Worm (Caenorhabditis elegans) whole organism, L2 larva: ENCODE data around the gene cest-10.

Experiments used
- ZK546.5 ChIP-seq: sonication (generic microtip); optimal IDR thresholded peaks from 2 replicates; lab custom pipeline; 2017; ENCODE audit warnings: missing biosample characterization, missing genetic modification characterization
- aly-2 ChIP-seq: fragments of 150-350 bp; optimal IDR thresholded peaks from 2 replicates; lab custom pipeline; 2014; ENCODE audit warnings: missing biosample characterization, missing genetic modification characterization
- ama-1 ChIP-seq: fragments of 150-350 bp; optimal IDR thresholded peaks from 2 replicates; lab custom pipeline; 2018; ENCODE audit warnings: inconsistent platforms
- ceh-82 ChIP-seq: fragments of 150-350 bp; optimal IDR thresholded peaks from 2 replicates; lab custom pipeline; 2014; ENCODE audit warnings: missing biosample characterization, missing genetic modification characterization
- lin-13 ChIP-seq: fragments of 150-350 bp; optimal IDR thresholded peaks from 2 replicates; lab custom pipeline; 2014; ENCODE audit warnings: missing biosample characterization, missing genetic modification reagents, missing genetic modification characterization
- nhr-10 ChIP-seq: sonication (generic microtip); optimal IDR thresholded peaks from 2 replicates; lab custom pipeline; 2017; ENCODE audit warnings: missing biosample characterization, missing genetic modification characterization
- nhr-11 ChIP-seq: fragments of 150-350 bp; optimal IDR thresholded peaks from 2 replicates; lab custom pipeline; 2014; ENCODE audit warnings: missing biosample characterization, missing genetic modification characterization
- nhr-23 ChIP-seq: fragments of 150-350 bp; optimal IDR thresholded peaks from 2 replicates; lab custom pipeline; 2014; ENCODE audit warnings: missing biosample characterization, missing genetic modification reagents, missing genetic modification characterization
- nhr-237 ChIP-seq: fragments of 150-350 bp; optimal IDR thresholded peaks from 2 replicates; lab custom pipeline; 2014; ENCODE audit warnings: missing biosample characterization, missing genetic modification characterization
- nhr-25 ChIP-seq: fragments of 150-350 bp; sonication (generic microtip); optimal IDR thresholded peaks from 3 replicates; lab custom pipeline; 2014; ENCODE audit warnings: missing biosample characterization, missing genetic modification characterization
- nhr-77 ChIP-seq: fragments of 150-350 bp; optimal IDR thresholded peaks from 2 replicates; lab custom pipeline; 2014; ENCODE audit warnings: missing biosample characterization, missing genetic modification characterization
- snpc-4 ChIP-seq: fragments of 150-350 bp; optimal IDR thresholded peaks from 2 replicates; lab custom pipeline; 2014; ENCODE audit warnings: missing biosample characterization, missing genetic modification characterization
- zag-1 ChIP-seq: fragments of 150-350 bp; optimal IDR thresholded peaks from 2 replicates; lab custom pipeline; 2014; ENCODE audit warnings: missing biosample characterization, missing genetic modification characterization

DNA sequence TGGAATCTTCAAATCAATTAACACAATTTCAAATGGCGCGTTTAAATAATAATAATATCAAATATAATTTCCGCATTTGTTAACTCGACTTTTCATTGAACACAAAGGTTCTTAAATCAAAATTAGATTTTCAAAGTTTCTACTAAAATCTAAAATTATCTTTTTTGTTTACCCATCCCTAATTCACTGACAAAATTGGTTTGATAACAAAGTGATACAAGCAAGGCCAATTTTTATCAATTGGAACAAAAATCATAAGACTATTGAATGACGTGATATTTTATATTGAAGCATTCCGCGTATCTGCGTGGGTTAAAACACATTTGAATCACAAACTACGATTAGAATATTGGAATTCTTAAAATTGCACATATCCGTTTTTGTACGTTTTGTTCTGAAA lies 10.1 kb downstream of the cest-10 start:
- no peak for TF ChIP-seq snpc-4 (tag; lab: Kevin White, UChicago)
- no peak for TF ChIP-seq ama-1 (lab: Kevin White, UChicago)
- no peak for TF ChIP-seq nhr-10 (tag; lab: Kevin White, UChicago)
- TF ChIP-seq nhr-237 (tag; lab: Kevin White, UChicago), result no peak
- no peak for TF ChIP-seq ceh-82 (tag; lab: Kevin White, UChicago)
- TF ChIP-seq nhr-11 (tag; lab: Kevin White, UChicago), result no peak
- no peak for TF ChIP-seq nhr-25 (tag; lab: Kevin White, UChicago)
- TF ChIP-seq nhr-23 (tag; lab: Kevin White, UChicago), result no peak
- TF ChIP-seq zag-1 (tag; lab: Kevin White, UChicago), result no peak
- TF ChIP-seq ZK546.5 (tag; lab: Kevin White, UChicago), result no peak
- no peak for TF ChIP-seq lin-13 (GFP tag; lab: Kevin White, UChicago)
- no peak for TF ChIP-seq aly-2 (tag; lab: Kevin White, UChicago)
- no peak for TF ChIP-seq nhr-77 (tag; lab: Kevin White, UChicago)
